Worm (Caenorhabditis elegans) whole organism, midembryonic: ENCODE measurements around the gene lys-1.

Source experiments
- T22C8.4 ChIP-seq: fragments of 200-800 bp; sonication (Bioruptor generic); IDR thresholded peaks from 2 replicates; pipeline ENCODE4 v1.3.6; 2022; ENCODE audit warnings: missing genetic modification characterization, missing compliant biosample characterization
- ref-1 ChIP-seq: fragments of 200-800 bp; sonication (Bioruptor generic); conservative IDR thresholded peaks from 2 replicates; pipeline ENCODE4 v1.3.6; 2022; ENCODE audit warnings: missing genetic modification reagents, missing genetic modification characterization, missing compliant biosample characterization

- no peak for TF ChIP-seq T22C8.4 (GFP tag; lab: Robert Waterston, UW)
- no peak for TF ChIP-seq ref-1 (GFP tag; lab: Robert Waterston, UW)
These were observed 39.7 kb upstream of the lys-1 start for ce11 chrV:10237959-10238444.
